Fruit fly (Drosophila melanogaster): ENCODE measurements around the gene Sptz.

The Sptz gene

dm6 chr3R:11402894-11403293 lies 19.0 kb upstream of the Sptz start:
- TF ChIP-seq CG11617 (GFP tag; optimal IDR thresholded peaks at IDR 0.05) (no peak), cic (GFP tag; optimal IDR thresholded peaks at IDR 0.05) (no peak), cnc (optimal IDR thresholded peaks at IDR 0.05) (no peak), kay (GFP tag; ENCODE audit: borderline replicate concordance) (no peak), Clk (GFP tag; optimal IDR thresholded peaks at IDR 0.05) (no peak), CG14711 (tag; optimal IDR thresholded peaks at IDR 0.05) (no peak), pad (GFP tag; optimal IDR thresholded peaks at IDR 0.05) (no peak), bab1 (GFP tag; optimal IDR thresholded peaks at IDR 0.05) (no peak), Mnt (GFP tag; optimal IDR thresholded peaks at IDR 0.05) (no peak), Hr96 (GFP tag; optimal IDR thresholded peaks at IDR 0.05) (no peak), CG7045 (GFP tag; optimal IDR thresholded peaks at IDR 0.05) (no peak), CG1620 (GFP tag; optimal IDR thresholded peaks at IDR 0.05) (no peak), ovo (GFP tag; optimal IDR thresholded peaks at IDR 0.05) (no peak), tj (GFP tag; optimal IDR thresholded peaks at IDR 0.05) (no peak)

- TF ChIP-seq bab1 (GFP tag; optimal IDR thresholded peaks at IDR 0.05) (peak; percentile 48), kay (GFP tag; ENCODE audit: borderline replicate concordance) (no peak)
These were observed 14.2 kb upstream of the Sptz start, which contains the start of gene mRpL40 for dm6 chr3R:11407733-11408134. Gene mRpL40, plus strand, starts transcription at chr3R:11407918.

- peak; percentile 96 for TF ChIP-seq CG7101 (tag; optimal IDR thresholded peaks at IDR 0.05)
- peak; percentile 76 for TF ChIP-seq pad (GFP tag; optimal IDR thresholded peaks at IDR 0.05)
- peak; percentile 95 for TF ChIP-seq bab1 (GFP tag; optimal IDR thresholded peaks at IDR 0.05)
- TF ChIP-seq CG7045 (GFP tag; optimal IDR thresholded peaks at IDR 0.05), result peak; percentile 92
- peak; percentile 87 for TF ChIP-seq CG12768 (GFP tag; optimal IDR thresholded peaks at IDR 0.05)
- TF ChIP-seq cnc (optimal IDR thresholded peaks at IDR 0.05), result no peak
- peak; percentile 55 for TF ChIP-seq CG5204 (GFP tag; optimal IDR thresholded peaks at IDR 0.05)
- TF ChIP-seq Hr96 (GFP tag; optimal IDR thresholded peaks at IDR 0.05), result peak; percentile 9
- TF ChIP-seq ovo (GFP tag; optimal IDR thresholded peaks at IDR 0.05), result peak; percentile 71
- peak; percentile 58 for TF ChIP-seq CG1620 (GFP tag; optimal IDR thresholded peaks at IDR 0.05)
- TF ChIP-seq CG11617 (GFP tag; optimal IDR thresholded peaks at IDR 0.05), result peak; percentile 91
- TF ChIP-seq kay (GFP tag; ENCODE audit: borderline replicate concordance), result peak; percentile 76
- peak; percentile 66 for TF ChIP-seq tj (GFP tag; optimal IDR thresholded peaks at IDR 0.05)
- peak; percentile 93 for TF ChIP-seq CG14711 (tag; optimal IDR thresholded peaks at IDR 0.05)
- TF ChIP-seq CG33017 (tag; optimal IDR thresholded peaks at IDR 0.05), result peak; percentile 91
- peak; percentile 64 for TF ChIP-seq Clk (GFP tag; optimal IDR thresholded peaks at IDR 0.05)
- peak; percentile 4 for TF ChIP-seq cic (GFP tag; optimal IDR thresholded peaks at IDR 0.05)
- TF ChIP-seq Mnt (GFP tag; optimal IDR thresholded peaks at IDR 0.05), result peak; percentile 73
- TF ChIP-seq toe (GFP tag; optimal IDR thresholded peaks at IDR 0.05), result peak; percentile 59
- TF ChIP-seq Crg-1 (GFP tag; optimal IDR thresholded peaks at IDR 0.05), result peak; percentile 79
These were observed 12.2 kb upstream of the Sptz start, which contains the start of the genes mgr and Irbp for dm6 chr3R:11409667-11410137. Gene mgr, minus strand, starts transcription at chr3R:11409875. Gene Irbp, plus strand, starts transcription at chr3R:11410047.

dm6 chr3R:11412371-11412770 lies 9.5 kb upstream of the Sptz start, which contains the start of gene Ipo9:
Gene Ipo9, plus strand, starts transcription at chr3R:11412522.
- TF ChIP-seq CG7101 (tag; optimal IDR thresholded peaks at IDR 0.05) (peak; percentile 40), toe (GFP tag; optimal IDR thresholded peaks at IDR 0.05) (no peak), ovo (GFP tag; optimal IDR thresholded peaks at IDR 0.05) (no peak), Mnt (GFP tag; optimal IDR thresholded peaks at IDR 0.05) (peak; percentile 76), Crg-1 (GFP tag; optimal IDR thresholded peaks at IDR 0.05) (peak; percentile 18), Clk (GFP tag; optimal IDR thresholded peaks at IDR 0.05) (no peak), bab1 (GFP tag; optimal IDR thresholded peaks at IDR 0.05) (peak; percentile 19), cic (GFP tag; optimal IDR thresholded peaks at IDR 0.05) (peak; percentile 1), kay (GFP tag; ENCODE audit: borderline replicate concordance) (peak; percentile 70)

- TF ChIP-seq tj (GFP tag; optimal IDR thresholded peaks at IDR 0.05), result no peak
- no peak for TF ChIP-seq cic (GFP tag; optimal IDR thresholded peaks at IDR 0.05)
- no peak for TF ChIP-seq kay (GFP tag; ENCODE audit: borderline replicate concordance)
- TF ChIP-seq CG7101 (tag; optimal IDR thresholded peaks at IDR 0.05), result no peak
- TF ChIP-seq CG12768 (GFP tag; optimal IDR thresholded peaks at IDR 0.05), result peak; percentile 2
- no peak for TF ChIP-seq toe (GFP tag; optimal IDR thresholded peaks at IDR 0.05)
These were observed 3.3 kb upstream of the Sptz start, which contains the start of the genes bumpel and CG45676 for dm6 chr3R:11418568-11418967. Gene bumpel, minus strand, starts transcription at chr3R:11418668. Gene CG45676, plus strand, starts transcription at chr3R:11418885.

dm6 chr3R:11429814-11430213 lies 7.9 kb downstream of the Sptz start, which contains the start of gene Dtd:
Gene Dtd, plus strand, starts transcription at chr3R:11430061.
- TF ChIP-seq CG1620 (GFP tag; optimal IDR thresholded peaks at IDR 0.05) (no peak), CG11617 (GFP tag; optimal IDR thresholded peaks at IDR 0.05) (no peak), CG33017 (tag; optimal IDR thresholded peaks at IDR 0.05) (peak; percentile 3), bab1 (GFP tag; optimal IDR thresholded peaks at IDR 0.05) (no peak), kay (GFP tag; ENCODE audit: borderline replicate concordance) (no peak), pad (GFP tag; optimal IDR thresholded peaks at IDR 0.05) (peak; percentile 51), CG14711 (tag; optimal IDR thresholded peaks at IDR 0.05) (peak; percentile 43), ovo (GFP tag; optimal IDR thresholded peaks at IDR 0.05) (no peak), Crg-1 (GFP tag; optimal IDR thresholded peaks at IDR 0.05) (peak; percentile 54), CG12768 (GFP tag; optimal IDR thresholded peaks at IDR 0.05) (peak; percentile 54), tj (GFP tag; optimal IDR thresholded peaks at IDR 0.05) (no peak), Mnt (GFP tag; optimal IDR thresholded peaks at IDR 0.05) (peak; percentile 44), cnc (optimal IDR thresholded peaks at IDR 0.05) (no peak), CG7101 (tag; optimal IDR thresholded peaks at IDR 0.05) (peak; percentile 58), toe (GFP tag; optimal IDR thresholded peaks at IDR 0.05) (no peak), cic (GFP tag; optimal IDR thresholded peaks at IDR 0.05) (no peak)
